Fruit fly (Drosophila melanogaster) whole organism, prepupa: ENCODE data around the gene CG14664.

ENCODE experiments used
- CG10631 ChIP-seq: fragments of 200-800 bp; sonication (Bioruptor generic); optimal IDR thresholded peaks from 2 replicates; lab custom pipeline; 2016; ENCODE audit warnings: missing biosample characterization, missing genetic modification characterization
- CG10669 ChIP-seq: fragments of 200-800 bp; sonication (Bioruptor generic); optimal IDR thresholded peaks from 3 replicates; lab custom pipeline; 2018; ENCODE audit warnings: missing biosample characterization, mild to moderate bottlenecking, missing genetic modification characterization, moderate library complexity
- CG11762 ChIP-seq: fragments of 200-800 bp; sonication (Bioruptor generic); optimal IDR thresholded peaks from 3 replicates; lab custom pipeline; 2016; ENCODE audit warnings: missing biosample characterization, missing genetic modification characterization; ENCODE audit not compliant: insufficient read depth
- CG1621 ChIP-seq: fragments of 200-800 bp; sonication (Bioruptor generic); optimal IDR thresholded peaks from 3 replicates; lab custom pipeline; 2018; ENCODE audit warnings: missing biosample characterization, mild to moderate bottlenecking, missing genetic modification characterization
- CG16779 ChIP-seq: fragments of 200-800 bp; sonication (Bioruptor generic); optimal IDR thresholded peaks from 3 replicates; lab custom pipeline; 2017; ENCODE audit warnings: missing biosample characterization, mild to moderate bottlenecking, missing genetic modification characterization
- CG32006 ChIP-seq: fragments of 200-800 bp; sonication (Bioruptor generic); optimal IDR thresholded peaks from 3 replicates; lab custom pipeline; 2017; ENCODE audit warnings: missing biosample characterization, mild to moderate bottlenecking, missing genetic modification characterization
- CG34406 ChIP-seq: fragments of 200-800 bp; sonication (Bioruptor generic); optimal IDR thresholded peaks from 3 replicates; lab custom pipeline; 2016; ENCODE audit warnings: missing biosample characterization, missing genetic modification characterization
- CG3919 ChIP-seq: fragments of 200-800 bp; sonication (Bioruptor generic); optimal IDR thresholded peaks from 3 replicates; lab custom pipeline; 2016; ENCODE audit warnings: missing biosample characterization, missing genetic modification characterization
- CG4318 ChIP-seq: fragments of 200-800 bp; sonication (Bioruptor generic); optimal IDR thresholded peaks from 3 replicates; lab custom pipeline; 2017; ENCODE audit warnings: missing biosample characterization, mild to moderate bottlenecking, missing genetic modification characterization
- CG6163 ChIP-seq: fragments of 200-800 bp; sonication (Bioruptor generic); IDR thresholded peaks from 3 replicates; pipeline ENCODE4 v1.3.6; 2022; ENCODE audit warnings: missing biosample characterization, missing genetic modification characterization
- CG6792 ChIP-seq: fragments of 200-800 bp; sonication (Bioruptor generic); optimal IDR thresholded peaks from 3 replicates; lab custom pipeline; 2016; ENCODE audit warnings: missing biosample characterization, missing genetic modification characterization
- CG6808 ChIP-seq: fragments of 200-800 bp; sonication (Bioruptor generic); optimal IDR thresholded peaks from 3 replicates; lab custom pipeline; 2017; ENCODE audit warnings: missing biosample characterization, missing genetic modification characterization, mild to moderate bottlenecking, moderate library complexity, missing genetic modification reagents
- CG6854 ChIP-seq: fragments of 200-800 bp; sonication (Bioruptor generic); optimal IDR thresholded peaks from 2 replicates; lab custom pipeline; 2017; ENCODE audit warnings: missing biosample characterization, mild to moderate bottlenecking, missing genetic modification characterization
- CG7368 ChIP-seq: fragments of 200-800 bp; sonication (Bioruptor generic); optimal IDR thresholded peaks from 3 replicates; lab custom pipeline; 2016; ENCODE audit warnings: missing biosample characterization, missing genetic modification characterization
- CG8119 ChIP-seq: fragments of 200-800 bp; sonication (Bioruptor generic); IDR thresholded peaks from 3 replicates; pipeline ENCODE4 v1.3.6; 2022; ENCODE audit warnings: missing biosample characterization, missing genetic modification characterization
- CG8319 ChIP-seq: fragments of 200-800 bp; sonication (Bioruptor generic); optimal IDR thresholded peaks from 3 replicates; lab custom pipeline; 2016; ENCODE audit warnings: missing biosample characterization, missing genetic modification characterization
- CG8632 ChIP-seq: fragments of 200-800 bp; sonication (Bioruptor generic); optimal IDR thresholded peaks from 3 replicates; lab custom pipeline; 2016; ENCODE audit warnings: missing biosample characterization, missing genetic modification characterization
- CG9139 ChIP-seq: fragments of 200-800 bp; sonication (Bioruptor generic); optimal IDR thresholded peaks from 3 replicates; lab custom pipeline; 2017; ENCODE audit warnings: missing biosample characterization, mild to moderate bottlenecking, missing genetic modification characterization
- Eip75B ChIP-seq: fragments of 200-800 bp; sonication (Bioruptor generic); optimal IDR thresholded peaks from 3 replicates; lab custom pipeline; 2016; ENCODE audit warnings: missing biosample characterization, missing genetic modification characterization
- Eip78C ChIP-seq: fragments of 200-800 bp; sonication (Bioruptor generic); peaks from one replicate; lab custom pipeline; 2016; ENCODE audit warnings: missing biosample characterization, missing genetic modification characterization
- Eip93F ChIP-seq: fragments of 200-800 bp; sonication (Bioruptor generic); optimal IDR thresholded peaks from 2 replicates; lab custom pipeline; 2016; ENCODE audit warnings: missing biosample characterization, mild to moderate bottlenecking, missing genetic modification characterization
- Ets21C ChIP-seq: fragments of 200-800 bp; sonication (Bioruptor generic); optimal IDR thresholded peaks from 3 replicates; lab custom pipeline; 2016; ENCODE audit warnings: missing biosample characterization, missing genetic modification characterization
- Ets96B ChIP-seq: fragments of 200-800 bp; optimal IDR thresholded peaks from 2 replicates; lab custom pipeline; 2019; ENCODE audit warnings: missing biosample characterization, mild to moderate bottlenecking, missing genetic modification characterization, moderate library complexity
- Gug ChIP-seq: fragments of 200-800 bp; sonication (Bioruptor generic); IDR thresholded peaks from 2 replicates; pipeline ENCODE4 v1.3.6; 2022; ENCODE audit warnings: missing biosample characterization, missing genetic modification characterization
- Hr38 ChIP-seq: sonication (Bioruptor generic); optimal IDR thresholded peaks from 2 replicates; lab custom pipeline; 2016; ENCODE audit warnings: missing biosample characterization, missing genetic modification characterization
- Hr4 ChIP-seq: fragments of 200-800 bp; sonication (Bioruptor generic); optimal IDR thresholded peaks from 3 replicates; lab custom pipeline; 2016; ENCODE audit warnings: missing biosample characterization, missing genetic modification characterization
- Lpt ChIP-seq: fragments of 200-800 bp; sonication (Bioruptor generic); optimal IDR thresholded peaks from 3 replicates; lab custom pipeline; 2016; ENCODE audit warnings: missing biosample characterization, missing genetic modification characterization
- Met ChIP-seq: fragments of 200-800 bp; sonication (Bioruptor generic); optimal IDR thresholded peaks from 3 replicates; lab custom pipeline; 2016; ENCODE audit warnings: missing biosample characterization, missing genetic modification characterization
- OdsH ChIP-seq: fragments of 200-800 bp; sonication (Bioruptor generic); optimal IDR thresholded peaks from 3 replicates; lab custom pipeline; 2016; ENCODE audit warnings: missing biosample characterization, missing genetic modification characterization
- Smox ChIP-seq: fragments of 200-800 bp; sonication (Bioruptor generic); optimal IDR thresholded peaks from 3 replicates; lab custom pipeline; 2016; ENCODE audit warnings: missing biosample characterization, missing genetic modification characterization
- Sox102F ChIP-seq: fragments of 200-800 bp; sonication (Bioruptor generic); optimal IDR thresholded peaks from 2 replicates; lab custom pipeline; 2016; ENCODE audit warnings: missing biosample characterization, mild to moderate bottlenecking, missing genetic modification characterization
- Sox14 ChIP-seq: fragments of 200-800 bp; sonication (Bioruptor generic); optimal IDR thresholded peaks from 3 replicates; lab custom pipeline; 2016; ENCODE audit warnings: missing biosample characterization, missing genetic modification characterization
- Sox15 ChIP-seq: fragments of 200-800 bp; sonication (Bioruptor generic); optimal IDR thresholded peaks from 3 replicates; lab custom pipeline; 2016; ENCODE audit warnings: missing biosample characterization, missing genetic modification characterization
- achi ChIP-seq: fragments of 200-800 bp; sonication (Bioruptor generic); optimal IDR thresholded peaks from 3 replicates; lab custom pipeline; 2016; ENCODE audit warnings: missing biosample characterization, missing genetic modification characterization
- acj6 ChIP-seq: fragments of 200-800 bp; sonication (Bioruptor generic); optimal IDR thresholded peaks from 3 replicates; lab custom pipeline; 2016; ENCODE audit warnings: missing biosample characterization, missing genetic modification characterization
- cyc ChIP-seq: fragments of 200-800 bp; sonication (Bioruptor generic); optimal IDR thresholded peaks from 3 replicates; lab custom pipeline; 2016; ENCODE audit warnings: missing biosample characterization, missing genetic modification characterization
- dac ChIP-seq: fragments of 200-800 bp; sonication (Bioruptor generic); optimal IDR thresholded peaks from 2 replicates; lab custom pipeline; 2017; ENCODE audit warnings: missing biosample characterization, mild to moderate bottlenecking, missing genetic modification characterization
- dsx ChIP-seq: fragments of 200-800 bp; optimal IDR thresholded peaks from 3 replicates; lab custom pipeline; 2019; ENCODE audit warnings: missing biosample characterization, mild to moderate bottlenecking, missing genetic modification characterization, moderate library complexity; ENCODE audit not compliant: poor library complexity, severe bottlenecking
- eg ChIP-seq: fragments of 200-800 bp; sonication (Bioruptor generic); IDR thresholded peaks from 3 replicates; pipeline ENCODE4 v1.3.6; 2022; ENCODE audit warnings: missing biosample characterization, missing genetic modification characterization
- esn ChIP-seq: fragments of 200-800 bp; sonication (Bioruptor generic); optimal IDR thresholded peaks from 2 replicates; lab custom pipeline; 2016; ENCODE audit warnings: missing biosample characterization, mild to moderate bottlenecking, missing genetic modification characterization, moderate library complexity
- fd59A ChIP-seq: fragments of 200-800 bp; sonication (Bioruptor generic); optimal IDR thresholded peaks from 2 replicates; lab custom pipeline; 2017; ENCODE audit warnings: missing biosample characterization, mild to moderate bottlenecking, missing genetic modification characterization, missing genetic modification reagents
- fd85E ChIP-seq: fragments of 200-800 bp; sonication (Bioruptor generic); optimal IDR thresholded peaks from 3 replicates; lab custom pipeline; 2016; ENCODE audit warnings: missing biosample characterization, missing genetic modification characterization
- pdm3 ChIP-seq: fragments of 200-800 bp; sonication (Bioruptor generic); optimal IDR thresholded peaks from 3 replicates; lab custom pipeline; 2016; ENCODE audit warnings: missing biosample characterization, missing genetic modification characterization
- salr ChIP-seq, 2 experiments: fragments of 200-800 bp; sonication (Bioruptor generic); optimal IDR thresholded peaks; 3 replicates each; lab custom pipeline; 2016 to 2018; ENCODE audit warnings: missing biosample characterization in 2 of 2, missing genetic modification characterization in 2 of 2, mild to moderate bottlenecking in 1 of 2
- ss ChIP-seq, 2 experiments: fragments of 200-800 bp; sonication (Bioruptor generic); optimal IDR thresholded peaks; 2 replicates in 1 of 2; 3 replicates in 1 of 2; lab custom pipeline; 2017 to 2018; ENCODE audit warnings: mild to moderate bottlenecking in 2 of 2, missing biosample characterization in 2 of 2, missing genetic modification characterization in 2 of 2, moderate library complexity in 1 of 2
- svp ChIP-seq: fragments of 200-800 bp; sonication (Bioruptor generic); peaks from one replicate; lab custom pipeline; 2016; ENCODE audit warnings: missing biosample characterization, missing genetic modification characterization
- vri ChIP-seq: fragments of 200-800 bp; sonication (Bioruptor generic); optimal IDR thresholded peaks from 3 replicates; lab custom pipeline; 2016; ENCODE audit warnings: missing biosample characterization, mild to moderate bottlenecking, missing genetic modification characterization

Gene CG14664

DNA sequence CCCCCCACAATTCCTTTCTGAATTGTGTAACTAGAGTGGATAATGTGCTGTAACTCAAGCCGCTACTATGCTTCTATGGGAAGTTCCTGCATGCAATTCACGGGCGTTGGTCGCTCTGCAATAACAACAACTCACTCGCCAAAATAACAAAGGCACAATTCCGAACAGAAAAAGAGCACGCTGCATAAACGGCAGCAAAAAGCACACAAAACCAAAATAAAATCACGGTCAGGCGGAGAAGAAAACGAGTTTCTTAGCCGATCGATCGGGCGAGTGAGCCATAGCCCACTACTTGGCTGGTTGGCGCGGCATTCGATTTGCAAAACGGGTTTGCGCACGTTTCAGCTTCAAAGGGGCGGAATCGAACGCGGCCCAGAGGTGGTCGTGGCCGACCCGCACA, 10.6 kb upstream of the CG14664 start:
- TF ChIP-seq CG6808 (GFP tag; lab: Kevin White, UChicago) (peak; percentile 23), Sox14 (GFP tag; lab: Kevin White, UChicago) (no peak), Sox102F (GFP tag; lab: Kevin White, UChicago) (no peak), Met (GFP tag; lab: Kevin White, UChicago) (no peak), Gug (GFP tag; lab: Robert Waterston, UW) (no peak), CG7368 (GFP tag; lab: Kevin White, UChicago) (no peak), CG1621 (tag; lab: Kevin White, UChicago) (peak; percentile 73), Hr4 (GFP tag; lab: Kevin White, UChicago) (no peak), CG6854 (GFP tag; lab: Kevin White, UChicago) (peak; percentile 15), eg (GFP tag; lab: Robert Waterston, UW) (0 out of 3 replicates have a peak, but pooled peaks have one; percentile 19), salr (GFP tag; optimal IDR thresholded peaks at IDR 0.05; lab: Kevin White, UChicago) (no peak), ss (GFP tag; optimal IDR thresholded peaks at IDR 0.05; lab: Kevin White, UChicago) (peak; percentile 48 to 54), CG6163 (GFP tag; lab: Robert Waterston, UW) (peak; percentile 13; the same call in 1 of the 3 replicates), OdsH (GFP tag; lab: Kevin White, UChicago) (no peak), CG3919 (GFP tag; lab: Kevin White, UChicago) (no peak), dsx (GFP tag; lab: Kevin White, UChicago) (peak; percentile 27)

DNA sequence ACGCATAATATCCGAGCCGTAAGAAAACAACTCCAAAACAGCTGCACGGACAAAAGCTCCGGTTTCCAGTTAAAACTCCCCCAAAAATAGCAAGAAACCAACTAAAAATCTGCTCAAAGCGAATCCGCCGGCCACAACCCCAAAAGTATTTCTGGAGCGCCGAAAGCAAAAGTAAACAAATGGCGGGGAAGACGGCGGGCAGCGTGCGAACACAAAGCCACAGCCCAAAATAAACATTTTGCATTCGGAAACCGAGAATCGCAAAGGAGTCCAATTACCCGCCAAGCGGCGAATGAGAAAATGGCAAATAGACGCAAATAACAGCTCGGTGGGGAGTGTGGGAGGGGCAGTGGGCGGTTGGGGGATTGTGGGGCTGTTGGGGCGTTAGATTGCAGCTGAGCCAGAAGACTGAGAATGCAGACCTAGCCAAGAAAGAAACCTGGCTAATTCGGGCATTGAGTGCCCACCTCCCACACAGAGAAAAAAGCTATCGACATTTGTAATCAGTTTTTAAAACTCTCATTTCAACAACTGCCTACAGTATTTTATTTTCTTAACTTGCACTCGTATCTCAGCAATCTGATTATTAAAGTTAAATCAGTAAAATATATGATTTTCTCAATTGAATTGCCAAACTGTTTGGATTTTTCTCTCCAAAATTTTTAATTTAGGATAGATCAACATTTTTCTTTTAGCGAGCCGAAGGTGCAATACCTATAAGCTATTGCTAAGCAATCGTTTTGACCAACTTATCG, 9.6 kb upstream of the CG14664 start:
- TF ChIP-seq CG6808 (GFP tag; lab: Kevin White, UChicago) = no peak
- TF ChIP-seq Met (GFP tag; lab: Kevin White, UChicago) = no peak
- TF ChIP-seq Gug (GFP tag; lab: Robert Waterston, UW) = peak; percentile 24; the same call in 1 of the 2 replicates
- no peak for TF ChIP-seq pdm3 (GFP tag; lab: Kevin White, UChicago)
- TF ChIP-seq Ets96B = no peak
- TF ChIP-seq CG16779 = no peak
- no peak for TF ChIP-seq CG34406 (GFP tag; lab: Kevin White, UChicago)
- TF ChIP-seq svp (GFP tag; lab: Kevin White, UChicago) = no peak
- TF ChIP-seq fd85E (GFP tag; lab: Kevin White, UChicago) = no peak
- TF ChIP-seq CG6854 (GFP tag; lab: Kevin White, UChicago) = no peak
- no peak for TF ChIP-seq esn (GFP tag; lab: Kevin White, UChicago)
- TF ChIP-seq achi (GFP tag; lab: Kevin White, UChicago) = no peak
- TF ChIP-seq CG11762 (GFP tag; lab: Kevin White, UChicago) = no peak
- no peak for TF ChIP-seq Lpt
- TF ChIP-seq cyc (GFP tag; lab: Kevin White, UChicago) = no peak
- TF ChIP-seq CG32006 = peak; percentile 44
- TF ChIP-seq Sox14 (GFP tag; lab: Kevin White, UChicago) = no peak
- no peak for TF ChIP-seq Eip75B
- no peak for TF ChIP-seq CG10631 (GFP tag; lab: Kevin White, UChicago)
- no peak for TF ChIP-seq Eip78C (GFP tag; lab: Kevin White, UChicago)
- no peak for TF ChIP-seq Hr38 (GFP tag; lab: Kevin White, UChicago)
- no peak for TF ChIP-seq Ets21C (GFP tag; lab: Kevin White, UChicago)
- no peak for TF ChIP-seq CG3919 (GFP tag; lab: Kevin White, UChicago)
- no peak for TF ChIP-seq acj6 (GFP tag; lab: Kevin White, UChicago)
- no peak for TF ChIP-seq dac (GFP tag; lab: Kevin White, UChicago)
- TF ChIP-seq CG6792 (GFP tag; lab: Kevin White, UChicago) = no peak
- TF ChIP-seq CG9139 = no peak
- TF ChIP-seq fd59A = no peak
- no peak for TF ChIP-seq CG8632 (GFP tag; lab: Kevin White, UChicago)
- no peak for TF ChIP-seq CG7368 (GFP tag; lab: Kevin White, UChicago)
- no peak for TF ChIP-seq CG4318 (GFP tag; lab: Kevin White, UChicago)
- no peak for TF ChIP-seq CG8319 (GFP tag; lab: Kevin White, UChicago)
- TF ChIP-seq Sox15 (GFP tag; lab: Kevin White, UChicago) = no peak
- no peak for TF ChIP-seq Eip93F (GFP tag; lab: Kevin White, UChicago)
- TF ChIP-seq CG6163 (GFP tag; lab: Robert Waterston, UW) = peak; percentile 41; the same call in 1 of the 3 replicates
- no peak for TF ChIP-seq Smox (GFP tag; lab: Kevin White, UChicago)
- TF ChIP-seq CG10669 (GFP tag; lab: Kevin White, UChicago) = no peak
- no peak for TF ChIP-seq Sox102F (GFP tag; lab: Kevin White, UChicago)
- no peak for TF ChIP-seq vri (GFP tag; lab: Kevin White, UChicago)
- TF ChIP-seq CG8119 (GFP tag; lab: Robert Waterston, UW) = peak; percentile 38; the same call in 2 of the 3 replicates
- TF ChIP-seq salr (GFP tag; optimal IDR thresholded peaks at IDR 0.05; lab: Kevin White, UChicago) = peak in 1 of 2 experiments; percentile 15
